Worm (Caenorhabditis elegans) whole organism, L1 larva: ENCODE results near the gene K11E4.6.

Source experiments
- aly-2 ChIP-seq: fragments of 150-350 bp; optimal IDR thresholded peaks from 2 replicates; lab custom pipeline; 2014; ENCODE audit warnings: missing biosample characterization, missing genetic modification characterization
- ama-1 ChIP-seq: fragments of 150-350 bp; optimal IDR thresholded peaks from 2 replicates; lab custom pipeline; 2014
- fos-1 ChIP-seq: fragments of 150-350 bp; optimal IDR thresholded peaks from 2 replicates; lab custom pipeline; 2014; ENCODE audit warnings: missing biosample characterization, missing genetic modification characterization
- hlh-4 ChIP-seq: sonication (generic microtip); optimal IDR thresholded peaks from 2 replicates; lab custom pipeline; 2016; ENCODE audit warnings: mild to moderate bottlenecking, missing genetic modification characterization, missing compliant biosample characterization
- mef-2 ChIP-seq: fragments of 150-350 bp; optimal IDR thresholded peaks from 2 replicates; lab custom pipeline; 2014; ENCODE audit warnings: missing biosample characterization, missing genetic modification characterization
- nhr-11 ChIP-seq: fragments of 150-350 bp; optimal IDR thresholded peaks from 2 replicates; lab custom pipeline; 2014; ENCODE audit warnings: missing biosample characterization, missing genetic modification characterization
- nhr-47 ChIP-seq: sonication (generic microtip); optimal IDR thresholded peaks from 2 replicates; lab custom pipeline; 2016; ENCODE audit warnings: mild to moderate bottlenecking, missing genetic modification characterization, moderate library complexity, missing compliant biosample characterization
- nhr-76 ChIP-seq: sonication (generic microtip); optimal IDR thresholded peaks from 2 replicates; lab custom pipeline; 2017; ENCODE audit warnings: missing biosample characterization, missing genetic modification characterization
- nhr-77 ChIP-seq: fragments of 150-350 bp; optimal IDR thresholded peaks from 2 replicates; lab custom pipeline; 2014; ENCODE audit warnings: missing biosample characterization, missing genetic modification characterization
- pqm-1 ChIP-seq: sonication (generic microtip); optimal IDR thresholded peaks from 3 replicates; lab custom pipeline; 2017; ENCODE audit warnings: missing biosample characterization, missing genetic modification characterization
- snpc-4 ChIP-seq: fragments of 150-350 bp; optimal IDR thresholded peaks from 2 replicates; lab custom pipeline; 2014; ENCODE audit warnings: missing biosample characterization, missing genetic modification characterization
- sup-37 ChIP-seq: fragments of 200-800 bp; sonication (Bioruptor generic); optimal IDR thresholded peaks from 2 replicates; lab custom pipeline; 2018; ENCODE audit warnings: mild to moderate bottlenecking, missing genetic modification characterization, missing compliant biosample characterization
- ztf-4 ChIP-seq: fragments of 150-350 bp; optimal IDR thresholded peaks from 2 replicates; lab custom pipeline; 2014; ENCODE audit warnings: missing biosample characterization, missing genetic modification characterization

ce11 chrX:13726874-13727343 lies 2.4 kb downstream of the K11E4.6 start, which contains the start of gene pix-1:
- TF ChIP-seq pqm-1 (tag; lab: Kevin White, UChicago) (no peak), nhr-47 (tag; lab: Kevin White, UChicago) (peak; percentile 65), hlh-4 (no peak), ztf-4 (no peak), snpc-4 (peak; percentile 0), nhr-77 (tag; lab: Kevin White, UChicago) (peak; percentile 27), nhr-76 (no peak), ama-1 (no peak), fos-1 (tag; lab: Kevin White, UChicago) (no peak), sup-37 (GFP tag; lab: Kevin White, UChicago) (no peak), mef-2 (no peak), aly-2 (tag; lab: Kevin White, UChicago) (no peak), nhr-11 (no peak)
